Fruit fly (Drosophila melanogaster): ENCODE measurements around the gene CG10654.
A peak's percentile ranks its signal among the peaks of the same experiment; 100 is the strongest.

Gene CG10654

DNA sequence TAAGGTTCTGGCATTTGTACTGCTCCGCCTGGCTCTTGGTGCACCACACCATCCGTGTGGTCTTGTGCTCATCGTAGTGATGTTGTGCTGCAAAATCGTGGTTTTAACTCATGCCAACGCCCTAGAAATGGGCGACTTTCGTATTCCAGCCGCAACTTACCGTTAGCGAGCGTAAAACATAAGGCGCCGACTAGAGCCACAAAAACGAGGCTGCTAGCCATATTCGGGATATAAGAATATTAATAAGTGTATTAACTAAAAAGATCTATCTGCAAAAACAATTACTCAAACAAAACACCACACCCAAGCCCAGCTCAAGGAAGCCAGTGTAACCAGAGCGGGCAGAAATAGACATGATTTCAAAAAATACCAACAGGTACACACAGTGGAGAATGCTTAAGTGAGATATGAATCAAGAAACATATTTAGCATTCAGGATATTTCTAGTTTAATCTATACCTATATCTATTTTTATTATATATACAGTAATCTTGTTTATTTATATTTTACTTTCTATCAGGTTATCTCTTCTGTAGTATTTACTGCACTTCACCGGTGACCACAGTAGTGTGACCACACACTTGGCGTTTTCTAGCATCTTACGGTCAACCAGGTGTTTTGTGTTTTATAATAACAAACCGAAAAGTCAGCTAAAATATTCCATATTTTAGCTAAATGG is 25.9 kb upstream of the CG10654 start, which contains the start of the genes Tsf2 and CG34242:
Gene Tsf2, minus strand, starts transcription at position 333 of the 679 bp plus-strand sequence.
Gene CG34242, plus strand, starts transcription at position 605 of the 679 bp plus-strand sequence.
- TF ChIP-seq CG11093 (GFP tag; IDR thresholded peaks at IDR 0.05) (peak; percentile 75; the same call in 2 of the 3 replicates), CG14441 (GFP tag; IDR thresholded peaks at IDR 0.05) (peak; percentile 92), p53 (GFP tag; optimal IDR thresholded peaks at IDR 0.05) (no peak), CG33557 (GFP tag; optimal IDR thresholded peaks at IDR 0.05) (no peak), CG8281 (tag; optimal IDR thresholded peaks at IDR 0.05) (no peak), HHEX (GFP tag; optimal IDR thresholded peaks at IDR 0.05) (peak; percentile 74), gem (tag; optimal IDR thresholded peaks at IDR 0.05) (peak; percentile 81), PHDP (tag; optimal IDR thresholded peaks at IDR 0.05) (peak; percentile 6), Chrac-16 (GFP tag; optimal IDR thresholded peaks at IDR 0.05) (no peak), CG11723 (GFP tag; optimal IDR thresholded peaks at IDR 0.05) (no peak), CG14667 (GFP tag; IDR thresholded peaks at IDR 0.05) (peak; percentile 97), fd102C (GFP tag; optimal IDR thresholded peaks at IDR 0.05) (no peak), ranshi (GFP tag; IDR thresholded peaks at IDR 0.05) (peak; percentile 95), Hand (GFP tag; optimal IDR thresholded peaks at IDR 0.05) (no peak), CG32532 (GFP tag; IDR thresholded peaks at IDR 0.05) (peak; percentile 93), crol (GFP tag; IDR thresholded peaks at IDR 0.05) (no peak), maf-S (GFP tag; optimal IDR thresholded peaks at IDR 0.05) (no peak), CG17186 (GFP tag; optimal IDR thresholded peaks at IDR 0.05) (peak; percentile 56), B-H1 (GFP tag; IDR thresholded peaks at IDR 0.05) (peak; percentile 54; the same call in 2 of the 3 replicates), Hmr (GFP tag; optimal IDR thresholded peaks at IDR 0.05) (no peak), fru (optimal IDR thresholded peaks at IDR 0.05) (no peak), CG4404 (GFP tag; IDR thresholded peaks at IDR 0.05) (peak; percentile 78), CG2116 (GFP tag; optimal IDR thresholded peaks at IDR 0.05) (peak; percentile 18), CG11504 (tag; optimal IDR thresholded peaks at IDR 0.05) (peak; percentile 91), CG18764 (GFP tag; optimal IDR thresholded peaks at IDR 0.05) (peak; percentile 18), CG8944 (GFP tag; optimal IDR thresholded peaks at IDR 0.05) (no peak), jumu (GFP tag; optimal IDR thresholded peaks at IDR 0.05) (peak; percentile 8), CG17385 (GFP tag; optimal IDR thresholded peaks at IDR 0.05) (peak; percentile 25), CG15011 (GFP tag; optimal IDR thresholded peaks at IDR 0.05) (no peak), CG11560 (tag; IDR thresholded peaks at IDR 0.05) (peak; percentile 87), CG6791 (GFP tag; IDR thresholded peaks at IDR 0.05; ENCODE audit: partially characterized antibody) (no peak), CG7357 (GFP tag; IDR thresholded peaks at IDR 0.05) (peak; percentile 91), CG4360 (GFP tag; IDR thresholded peaks at IDR 0.05) (peak; percentile 63), CG8089 (GFP tag; optimal IDR thresholded peaks at IDR 0.05) (no peak), abd-A (tag; optimal IDR thresholded peaks at IDR 0.05) (no peak), CG34224 (GFP tag; IDR thresholded peaks at IDR 0.05; ENCODE audit: partially characterized antibody) (no peak), aop (GFP tag; IDR thresholded peaks at IDR 0.05) (no peak), tx (GFP tag; optimal IDR thresholded peaks at IDR 0.05) (no peak), CG12104 (GFP tag; optimal IDR thresholded peaks at IDR 0.05) (peak; percentile 45), CG12659 (GFP tag; optimal IDR thresholded peaks at IDR 0.05) (peak; percentile 56), jing (GFP tag; optimal IDR thresholded peaks at IDR 0.05) (no peak), CG4820 (GFP tag; optimal IDR thresholded peaks at IDR 0.05) (peak; percentile 86), CHES-1-like (GFP tag; optimal IDR thresholded peaks at IDR 0.05) (no peak), CG8924 (tag; optimal IDR thresholded peaks at IDR 0.05) (peak; percentile 86), otp (GFP tag; IDR thresholded peaks at IDR 0.05) (peak; percentile 72; the same call in 1 of the 3 replicates), HLH54F (GFP tag; optimal IDR thresholded peaks at IDR 0.05) (no peak), CG8359 (GFP tag; optimal IDR thresholded peaks at IDR 0.05; ENCODE audit: borderline replicate concordance) (peak; percentile 45), slou (GFP tag; optimal IDR thresholded peaks at IDR 0.05) (no peak), Dip3 (GFP tag; optimal IDR thresholded peaks at IDR 0.05) (peak; percentile 34), zfh2 (GFP tag; optimal IDR thresholded peaks at IDR 0.05) (no peak)
